Worm (Caenorhabditis elegans): ENCODE results near the gene M163.8.

- TF ChIP-seq lsy-2 (tag; optimal IDR thresholded peaks at IDR 0.05), result no peak
- no peak for TF ChIP-seq elt-1 (tag; optimal IDR thresholded peaks at IDR 0.05; ENCODE audit: borderline replicate concordance, insufficient read depth)
Observed at ce11 chrX:14447498-14447897, 37.4 kb upstream of the M163.8 start.

All from whole organism, mixed stage, embryonic.